Fruit fly (Drosophila melanogaster): ENCODE data around the gene psd.
A peak's percentile ranks its signal among the peaks of the same experiment; 100 is the strongest.

Gene psd

DNA sequence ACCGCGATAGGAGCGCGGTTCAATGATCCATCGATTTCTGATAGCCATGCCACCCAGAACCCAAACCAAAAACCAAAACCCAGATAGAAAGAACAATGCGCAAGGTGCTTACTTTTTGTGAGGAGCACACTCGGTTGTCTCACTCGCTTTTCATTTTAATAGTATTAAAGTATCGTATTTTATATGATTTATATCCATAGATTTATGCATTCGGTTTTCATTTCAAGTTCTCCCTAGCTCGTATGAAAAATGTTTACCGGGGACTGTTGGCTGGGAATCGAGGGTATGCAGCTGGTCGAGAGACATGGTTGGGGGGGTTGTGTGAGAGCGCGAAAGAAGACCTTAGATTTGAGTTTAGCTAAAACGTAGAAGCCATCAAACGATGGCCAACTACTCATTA is 7.3 kb upstream of the psd start (continued):
- TF ChIP-seq CG14441 (GFP tag; IDR thresholded peaks at IDR 0.05) = peak; percentile 45; the same call in 1 of the 2 replicates
- no peak for TF ChIP-seq CG1602 (GFP tag; optimal IDR thresholded peaks at IDR 0.05)
- peak; percentile 96 for TF ChIP-seq D19B (GFP tag; optimal IDR thresholded peaks at IDR 0.05)
- TF ChIP-seq CG12942 (GFP tag; optimal IDR thresholded peaks at IDR 0.05) = no peak
- peak; percentile 81 for TF ChIP-seq Rfx (GFP tag; IDR thresholded peaks at IDR 0.05)
- TF ChIP-seq NC2β (GFP tag; optimal IDR thresholded peaks at IDR 0.05) = no peak
- TF ChIP-seq ewg (GFP tag; optimal IDR thresholded peaks at IDR 0.05) = peak; percentile 14
- TF ChIP-seq ham (GFP tag; IDR thresholded peaks at IDR 0.05) = no peak
- no peak for TF ChIP-seq CG4328 (GFP tag; optimal IDR thresholded peaks at IDR 0.05)
- peak; percentile 4 for TF ChIP-seq CG2116 (GFP tag; optimal IDR thresholded peaks at IDR 0.05)
- peak; percentile 40; the same call in 1 of the 2 replicates for TF ChIP-seq Taf1 (GFP tag; IDR thresholded peaks at IDR 0.05)
- TF ChIP-seq nau (GFP tag; optimal IDR thresholded peaks at IDR 0.05) = no peak
- TF ChIP-seq CG4404 (GFP tag; IDR thresholded peaks at IDR 0.05) = no peak
- peak; percentile 15 for TF ChIP-seq CG8388 (GFP tag; optimal IDR thresholded peaks at IDR 0.05)
- TF ChIP-seq CG32767 (GFP tag; IDR thresholded peaks at IDR 0.05) = peak; percentile 40; the same call in 1 of the 2 replicates
- no peak for TF ChIP-seq YL-1 (GFP tag; optimal IDR thresholded peaks at IDR 0.05)
- peak; percentile 57 for TF ChIP-seq CG9932 (GFP tag; IDR thresholded peaks at IDR 0.05)
- TF ChIP-seq CG8290 (GFP tag; optimal IDR thresholded peaks at IDR 0.05) = no peak
- TF ChIP-seq CG8290 (tag; optimal IDR thresholded peaks at IDR 0.05) = peak in 1 of 2 experiments; percentile 60
- no peak for TF ChIP-seq dati (GFP tag; IDR thresholded peaks at IDR 0.05)
- TF ChIP-seq unpg (GFP tag; optimal IDR thresholded peaks at IDR 0.05) = peak; percentile 50
- peak; percentile 2 for TF ChIP-seq Ssrp (tag; optimal IDR thresholded peaks at IDR 0.05)
- peak; percentile 4 for TF ChIP-seq Chrac-16 (GFP tag; optimal IDR thresholded peaks at IDR 0.05)
- TF ChIP-seq Gug (GFP tag; IDR thresholded peaks at IDR 0.05) = peak; percentile 34; the same call in 1 of the 4 replicates
- no peak for TF ChIP-seq Sry-β (GFP tag; optimal IDR thresholded peaks at IDR 0.05)
- no peak; the same call in 1 of the 2 replicates for TF ChIP-seq sens-2 (GFP tag; IDR thresholded peaks at IDR 0.05)
- no peak for TF ChIP-seq CG17385 (GFP tag; optimal IDR thresholded peaks at IDR 0.05)
- peak; percentile 17 for TF ChIP-seq sug (tag; optimal IDR thresholded peaks at IDR 0.05)
- peak; percentile 24 for TF ChIP-seq CG17359 (tag; optimal IDR thresholded peaks at IDR 0.05)
- TF ChIP-seq CG12391 (tag; optimal IDR thresholded peaks at IDR 0.05) = peak; percentile 42
- peak; percentile 53 for TF ChIP-seq Xbp1 (GFP tag; optimal IDR thresholded peaks at IDR 0.05)
- TF ChIP-seq cas (GFP tag; IDR thresholded peaks at IDR 0.05) = 0 out of 2 replicates have a peak, but pooled peaks have one; percentile 34
- TF ChIP-seq az2 (GFP tag; optimal IDR thresholded peaks at IDR 0.05) = peak; percentile 16
- peak; percentile 50 for TF ChIP-seq ems (GFP tag; optimal IDR thresholded peaks at IDR 0.05)
- TF ChIP-seq CG30403 (GFP tag; optimal IDR thresholded peaks at IDR 0.05) = peak; percentile 56
- TF ChIP-seq dm (GFP tag; optimal IDR thresholded peaks at IDR 0.05) = no peak
- TF ChIP-seq bsh (GFP tag; optimal IDR thresholded peaks at IDR 0.05) = peak in 1 of 2 experiments; percentile 59
- TF ChIP-seq dmrt99B (tag; optimal IDR thresholded peaks at IDR 0.05) = peak; percentile 54
- TF ChIP-seq CG10431 (GFP tag; optimal IDR thresholded peaks at IDR 0.05) = no peak
- TF ChIP-seq CG11560 (tag; IDR thresholded peaks at IDR 0.05) = 0 out of 3 replicates have a peak, but pooled peaks have one; percentile 31
- peak; percentile 28; the same call in 1 of the 2 replicates for TF ChIP-seq CG9215 (GFP tag; IDR thresholded peaks at IDR 0.05)
- TF ChIP-seq Nf-YB (GFP tag; optimal IDR thresholded peaks at IDR 0.05) = no peak
- TF ChIP-seq CG11247 (GFP tag; IDR thresholded peaks at IDR 0.05) = peak; percentile 41; the same call in 1 of the 2 replicates
- peak; percentile 25 for TF ChIP-seq Dad (GFP tag; optimal IDR thresholded peaks at IDR 0.05)
- peak; percentile 73 for TF ChIP-seq chm (GFP tag; IDR thresholded peaks at IDR 0.05)
- TF ChIP-seq crp (GFP tag; optimal IDR thresholded peaks at IDR 0.05) = no peak
- 0 out of 2 replicates have a peak, but pooled peaks have one; percentile 36 for TF ChIP-seq CG1024 (GFP tag; IDR thresholded peaks at IDR 0.05)
- 0 out of 3 replicates have a peak, but pooled peaks have one; percentile 12 for TF ChIP-seq gce (GFP tag; IDR thresholded peaks at IDR 0.05)
- no peak for TF ChIP-seq rib (GFP tag; IDR thresholded peaks at IDR 0.05)
- peak; percentile 7 to 54 for TF ChIP-seq Hr51 (GFP tag; optimal IDR thresholded peaks at IDR 0.05)
- TF ChIP-seq luna (GFP tag; optimal IDR thresholded peaks at IDR 0.05) = no peak

Measured in whole organism, embryonic.